Worm (Caenorhabditis elegans): ENCODE data around the gene F40G9.8.

- TF ChIP-seq pha-4 (tag; optimal IDR thresholded peaks at IDR 0.05): no peak
- TF ChIP-seq egl-27 (tag; optimal IDR thresholded peaks at IDR 0.05): no peak
- no peak for TF ChIP-seq nhr-76 (tag; optimal IDR thresholded peaks at IDR 0.05)
- TF ChIP-seq nhr-237 (tag; optimal IDR thresholded peaks at IDR 0.05): no peak
- no peak for TF ChIP-seq pqm-1 (tag; optimal IDR thresholded peaks at IDR 0.05)
- TF ChIP-seq nhr-11 (tag; optimal IDR thresholded peaks at IDR 0.05): no peak
- TF ChIP-seq lin-39 (tag; optimal IDR thresholded peaks at IDR 0.05): no peak
- no peak for TF ChIP-seq ceh-82 (tag; optimal IDR thresholded peaks at IDR 0.05)
These were observed 47.5 kb downstream of the F40G9.8 start, which contains the start of gene C29F9.5 for ce11 chrIII:117210-117609.

Data from whole organism, L3 larva.